Worm (Caenorhabditis elegans): ENCODE data around the gene gpch-1.

The gpch-1 gene

DNA sequence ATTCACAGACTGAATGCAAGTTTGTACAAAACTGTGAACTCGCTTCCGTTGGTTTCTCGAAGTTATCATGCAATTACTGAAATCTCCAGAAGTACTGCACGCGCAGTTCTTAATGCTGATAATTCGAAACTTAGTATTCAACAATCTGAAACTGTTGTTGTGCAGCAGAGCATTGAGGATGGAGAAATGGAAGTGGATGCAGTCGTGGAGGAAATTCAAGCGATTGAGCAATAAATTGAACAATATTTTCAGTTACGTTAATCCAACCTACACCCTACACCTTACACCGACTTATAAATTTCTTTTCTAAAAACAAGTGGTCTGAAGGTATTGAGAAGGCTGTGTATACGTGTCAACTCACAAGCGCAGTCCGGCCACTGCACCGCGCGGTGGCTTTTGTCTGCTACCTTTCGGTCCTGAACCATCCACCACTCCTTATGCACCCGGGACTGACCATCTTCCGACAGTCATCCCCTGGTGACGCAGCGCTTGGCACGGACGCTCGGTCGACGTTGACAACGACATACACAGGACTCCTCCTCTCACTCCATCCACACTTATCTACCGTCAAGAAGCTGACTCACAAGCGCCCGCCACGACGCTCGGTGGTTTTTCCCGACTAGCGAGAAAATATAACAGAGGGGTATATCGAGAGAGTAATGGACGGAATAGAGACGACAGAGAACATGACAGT lies 29.6 kb upstream of the gpch-1 start:
- TF ChIP-seq ref-1 (GFP tag; conservative IDR thresholded peaks at IDR 0.05) (peak; percentile 50; the same call in 1 of the 2 replicates), klf-2 (GFP tag; conservative IDR thresholded peaks at IDR 0.05) (peak; percentile 66), T22C8.4 (GFP tag; IDR thresholded peaks at IDR 0.05) (peak; percentile 42), flt-1 (GFP tag; IDR thresholded peaks at IDR 0.05) (peak; percentile 91), med-1 (GFP tag; optimal IDR thresholded peaks at IDR 0.05; ENCODE audit: insufficient read depth) (peak; percentile 5), tab-1 (GFP tag; IDR thresholded peaks at IDR 0.05) (peak; percentile 83), ztf-23 (GFP tag; IDR thresholded peaks at IDR 0.05) (peak; percentile 83), cog-1 (tag; optimal IDR thresholded peaks at IDR 0.05) (peak; percentile 56), ztf-29 (GFP tag; IDR thresholded peaks at IDR 0.05) (peak; percentile 83)

DNA sequence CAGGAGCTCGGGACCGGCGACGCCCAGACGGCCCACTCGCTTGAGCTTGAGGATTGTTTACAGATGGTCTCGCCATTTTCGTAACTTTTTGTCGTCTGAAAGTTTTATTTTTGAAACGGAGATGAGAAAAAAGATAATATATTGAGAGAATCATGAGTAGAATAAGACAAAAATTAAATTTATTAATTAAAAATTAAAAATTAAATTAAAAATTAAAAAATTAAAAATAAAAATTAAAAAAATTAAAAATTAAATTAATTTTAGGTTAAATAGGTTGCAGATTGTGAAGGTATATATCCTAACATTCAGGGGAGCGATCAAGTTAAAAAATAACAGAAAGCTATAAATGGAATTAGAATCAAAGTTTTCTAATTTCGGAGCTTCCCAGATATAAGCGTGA lies 28.6 kb upstream of the gpch-1 start, which contains the start of gene B0284.3:
Gene B0284.3 (minus strand): TSS at position 101 of the 400 bp plus-strand sequence.
- TF ChIP-seq tab-1 (GFP tag; IDR thresholded peaks at IDR 0.05) (no peak), ztf-29 (GFP tag; IDR thresholded peaks at IDR 0.05) (no peak), T22C8.4 (GFP tag; IDR thresholded peaks at IDR 0.05) (no peak), flt-1 (GFP tag; IDR thresholded peaks at IDR 0.05) (no peak), ztf-23 (GFP tag; IDR thresholded peaks at IDR 0.05) (no peak)

DNA sequence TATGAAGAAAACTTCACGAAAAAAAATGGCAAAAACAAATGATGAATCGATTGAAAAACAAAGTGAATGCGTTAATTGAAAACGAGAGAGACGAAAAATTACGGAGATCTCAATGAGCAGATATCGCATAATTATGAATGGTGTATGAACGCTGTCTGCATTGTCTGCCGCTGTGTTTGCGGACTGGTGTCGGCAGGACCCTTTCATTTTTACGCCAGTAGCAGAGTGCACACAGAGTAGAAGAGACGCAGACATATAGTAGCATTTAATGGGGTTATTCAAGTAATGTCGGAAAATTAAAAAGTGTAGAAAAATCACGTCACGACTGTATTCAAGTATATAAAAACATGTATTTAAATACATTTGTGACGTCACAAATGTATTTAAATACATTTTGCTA lies 27.5 kb upstream of the gpch-1 start:
- no peak for TF ChIP-seq ztf-23 (GFP tag; IDR thresholded peaks at IDR 0.05)
- peak; percentile 11 for TF ChIP-seq cog-1 (tag; optimal IDR thresholded peaks at IDR 0.05)

DNA sequence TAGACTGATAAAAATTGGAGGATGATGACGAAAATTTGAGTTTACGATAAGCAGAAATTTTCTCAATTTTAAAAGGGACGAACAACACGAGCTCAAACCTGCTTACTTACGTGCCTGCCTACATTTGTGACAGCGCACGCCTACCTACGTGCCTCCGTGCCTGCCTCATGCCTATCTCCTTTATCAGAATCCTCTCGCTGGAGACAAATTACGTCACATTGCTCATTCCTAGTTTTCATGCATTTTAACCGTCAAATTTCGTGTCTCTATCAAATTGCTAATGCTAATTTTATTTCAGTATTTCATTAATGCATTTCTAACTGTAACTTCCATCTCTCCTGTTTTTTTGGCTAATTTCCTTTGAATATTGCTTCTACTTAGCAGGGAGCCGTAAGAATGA lies 27.0 kb upstream of the gpch-1 start, which contains the start of gene pals-27:
Gene pals-27 (plus strand): TSS at position 301 of the 400 bp plus-strand sequence.
- TF ChIP-seq klf-2 (GFP tag; conservative IDR thresholded peaks at IDR 0.05), result no peak
- no peak for TF ChIP-seq tab-1 (GFP tag; IDR thresholded peaks at IDR 0.05)
- no peak for TF ChIP-seq T22C8.4 (GFP tag; IDR thresholded peaks at IDR 0.05)
- no peak for TF ChIP-seq ztf-23 (GFP tag; IDR thresholded peaks at IDR 0.05)

DNA sequence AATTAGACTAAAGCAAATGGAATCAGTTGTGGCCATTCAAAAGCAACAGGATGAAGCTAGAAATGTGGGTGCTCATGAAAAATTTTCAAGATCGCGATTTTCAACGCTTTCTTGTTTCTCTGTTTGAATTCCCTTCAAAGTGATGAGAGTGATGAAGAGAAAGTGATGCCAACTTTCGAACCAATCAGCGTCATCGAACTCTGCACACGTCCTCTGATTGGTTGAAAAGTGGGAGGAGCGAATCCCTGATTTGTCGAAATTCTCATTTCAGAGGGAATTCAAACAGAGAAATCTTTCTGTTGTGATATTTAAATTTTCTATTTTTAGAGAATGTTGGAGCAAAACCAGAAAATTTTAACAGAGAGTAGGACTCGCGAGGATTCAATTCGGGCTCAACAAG lies 26.2 kb upstream of the gpch-1 start:
- no peak for TF ChIP-seq cog-1 (tag; optimal IDR thresholded peaks at IDR 0.05)
- TF ChIP-seq ref-1 (GFP tag; conservative IDR thresholded peaks at IDR 0.05), result no peak
- no peak for TF ChIP-seq flt-1 (GFP tag; IDR thresholded peaks at IDR 0.05)
- no peak for TF ChIP-seq T22C8.4 (GFP tag; IDR thresholded peaks at IDR 0.05)
- no peak for TF ChIP-seq ztf-29 (GFP tag; IDR thresholded peaks at IDR 0.05)
- TF ChIP-seq tab-1 (GFP tag; IDR thresholded peaks at IDR 0.05), result no peak
- no peak for TF ChIP-seq klf-2 (GFP tag; conservative IDR thresholded peaks at IDR 0.05)
- no peak for TF ChIP-seq med-1 (GFP tag; optimal IDR thresholded peaks at IDR 0.05; ENCODE audit: insufficient read depth)
- TF ChIP-seq ztf-23 (GFP tag; IDR thresholded peaks at IDR 0.05), result no peak

DNA sequence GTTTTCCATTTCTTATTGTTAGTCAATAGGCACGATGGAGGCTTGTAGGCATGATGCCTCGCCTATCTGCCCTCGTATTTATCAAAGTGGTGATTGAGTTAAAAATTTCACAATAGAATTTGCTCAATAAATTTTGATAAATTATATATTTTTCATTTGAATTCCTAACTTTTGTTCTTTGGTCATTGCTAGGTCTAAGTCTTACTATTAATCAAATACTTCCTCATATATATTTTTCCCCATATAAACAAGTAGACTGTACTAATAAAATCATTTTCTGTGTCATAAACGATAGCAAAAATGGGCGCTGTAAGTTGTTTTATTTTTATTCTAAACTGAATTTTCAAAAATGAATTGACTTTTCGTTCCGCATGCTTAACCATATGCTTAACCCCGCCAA lies 23.9 kb upstream of the gpch-1 start, which contains the start of gene pals-28:
Gene pals-28 (plus strand): TSS at position 301 of the 400 bp plus-strand sequence.
- no peak for TF ChIP-seq ref-1 (GFP tag; conservative IDR thresholded peaks at IDR 0.05)
- no peak for TF ChIP-seq med-1 (GFP tag; optimal IDR thresholded peaks at IDR 0.05; ENCODE audit: insufficient read depth)
- no peak for TF ChIP-seq T22C8.4 (GFP tag; IDR thresholded peaks at IDR 0.05)
- TF ChIP-seq ztf-23 (GFP tag; IDR thresholded peaks at IDR 0.05), result no peak
- TF ChIP-seq tab-1 (GFP tag; IDR thresholded peaks at IDR 0.05), result no peak

DNA sequence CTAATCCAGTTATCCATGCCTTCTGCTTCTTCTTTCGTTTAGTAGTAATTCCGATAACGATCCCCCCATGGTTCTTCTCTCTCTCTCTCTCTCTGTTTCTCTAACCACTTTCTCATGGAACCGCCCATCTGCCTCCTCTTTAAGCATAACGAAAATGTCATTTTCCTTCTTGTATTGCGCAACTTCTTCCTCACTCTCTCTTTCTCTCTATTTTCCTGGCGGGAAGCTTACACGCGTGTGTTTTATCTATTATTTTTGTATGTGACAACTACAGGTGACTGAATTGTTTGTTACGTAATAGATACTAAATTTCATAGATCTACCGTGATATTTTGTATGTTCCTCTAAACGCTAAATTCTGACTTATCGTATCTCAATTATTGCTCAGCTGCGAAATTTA lies 17.9 kb upstream of the gpch-1 start:
- TF ChIP-seq tab-1 (GFP tag; IDR thresholded peaks at IDR 0.05), result no peak
- no peak for TF ChIP-seq ztf-23 (GFP tag; IDR thresholded peaks at IDR 0.05)
- TF ChIP-seq klf-2 (GFP tag; conservative IDR thresholded peaks at IDR 0.05), result no peak
- no peak for TF ChIP-seq T22C8.4 (GFP tag; IDR thresholded peaks at IDR 0.05)
- no peak for TF ChIP-seq cog-1 (tag; optimal IDR thresholded peaks at IDR 0.05)

DNA sequence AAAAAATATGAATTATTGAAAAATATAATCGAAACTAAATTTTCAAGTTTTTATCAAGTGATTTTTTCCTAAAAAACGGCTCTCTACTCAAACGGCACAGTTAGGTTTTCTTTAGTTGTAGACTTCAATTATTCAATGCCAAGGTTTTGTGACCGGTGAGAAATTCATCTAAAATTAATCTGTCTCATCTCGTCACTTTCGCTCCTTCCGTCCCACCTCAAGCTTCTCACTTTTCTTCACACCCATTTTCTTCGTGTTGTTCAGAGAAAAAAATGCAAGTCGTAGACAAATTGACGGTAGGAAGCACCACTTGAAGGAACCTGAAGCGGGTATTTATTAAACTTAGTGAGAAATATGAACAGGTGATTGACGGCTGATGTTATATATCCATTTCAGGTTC lies 17.0 kb upstream of the gpch-1 start:
- TF ChIP-seq med-1 (GFP tag; optimal IDR thresholded peaks at IDR 0.05; ENCODE audit: insufficient read depth), result no peak
- no peak for TF ChIP-seq flt-1 (GFP tag; IDR thresholded peaks at IDR 0.05)
- TF ChIP-seq cog-1 (tag; optimal IDR thresholded peaks at IDR 0.05), result no peak
- TF ChIP-seq T22C8.4 (GFP tag; IDR thresholded peaks at IDR 0.05), result no peak
- TF ChIP-seq ref-1 (GFP tag; conservative IDR thresholded peaks at IDR 0.05), result no peak
- no peak for TF ChIP-seq ztf-23 (GFP tag; IDR thresholded peaks at IDR 0.05)
- no peak for TF ChIP-seq tab-1 (GFP tag; IDR thresholded peaks at IDR 0.05)
- no peak for TF ChIP-seq ztf-29 (GFP tag; IDR thresholded peaks at IDR 0.05)
- TF ChIP-seq klf-2 (GFP tag; conservative IDR thresholded peaks at IDR 0.05), result no peak

DNA sequence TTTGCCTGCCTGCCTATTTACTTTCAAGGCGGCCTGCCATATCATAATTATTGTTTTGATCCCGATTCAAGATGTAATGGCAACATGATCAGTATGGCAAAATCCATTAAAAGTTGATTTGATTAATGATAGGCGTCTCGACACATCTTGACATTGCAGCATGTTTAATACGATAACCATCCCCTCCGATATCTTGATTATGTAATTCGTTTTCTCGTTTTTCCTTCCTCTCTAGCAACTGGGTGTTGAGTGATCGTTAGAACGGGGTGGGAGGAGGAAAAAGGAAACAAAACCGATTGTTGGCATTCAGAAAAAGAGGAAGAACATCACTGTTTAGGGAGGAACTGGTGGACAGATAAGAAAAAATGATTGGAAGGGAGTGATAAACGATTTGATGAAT lies 16.4 kb upstream of the gpch-1 start:
- no peak for TF ChIP-seq ztf-23 (GFP tag; IDR thresholded peaks at IDR 0.05)
- no peak for TF ChIP-seq cog-1 (tag; optimal IDR thresholded peaks at IDR 0.05)
- no peak for TF ChIP-seq ztf-29 (GFP tag; IDR thresholded peaks at IDR 0.05)
- no peak for TF ChIP-seq med-1 (GFP tag; optimal IDR thresholded peaks at IDR 0.05; ENCODE audit: insufficient read depth)

DNA sequence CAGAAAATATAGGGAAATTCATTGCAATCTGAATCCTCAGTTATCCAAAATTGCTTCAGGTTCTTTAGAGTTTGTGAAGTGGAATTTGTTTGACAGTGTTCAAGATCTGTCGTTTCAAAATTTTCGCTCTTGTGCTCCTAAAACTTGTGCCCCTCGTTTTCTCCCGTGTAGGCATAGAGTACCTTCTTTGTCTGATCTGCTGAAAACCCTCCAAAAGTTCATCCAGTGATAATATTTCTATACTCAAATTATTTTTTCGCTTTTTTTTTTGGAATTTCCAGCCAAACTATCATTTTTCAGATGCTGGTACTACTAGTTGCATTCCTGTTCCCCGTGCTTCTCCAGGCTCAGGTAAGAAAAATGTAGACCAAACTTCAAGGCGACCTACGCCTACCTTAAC lies 13.9 kb upstream of the gpch-1 start, which contains the start of gene R07E5.4:
Gene R07E5.4 (plus strand): TSS at position 301 of the 400 bp plus-strand sequence.
- TF ChIP-seq klf-2 (GFP tag; conservative IDR thresholded peaks at IDR 0.05) (no peak), cog-1 (tag; optimal IDR thresholded peaks at IDR 0.05) (no peak)

DNA sequence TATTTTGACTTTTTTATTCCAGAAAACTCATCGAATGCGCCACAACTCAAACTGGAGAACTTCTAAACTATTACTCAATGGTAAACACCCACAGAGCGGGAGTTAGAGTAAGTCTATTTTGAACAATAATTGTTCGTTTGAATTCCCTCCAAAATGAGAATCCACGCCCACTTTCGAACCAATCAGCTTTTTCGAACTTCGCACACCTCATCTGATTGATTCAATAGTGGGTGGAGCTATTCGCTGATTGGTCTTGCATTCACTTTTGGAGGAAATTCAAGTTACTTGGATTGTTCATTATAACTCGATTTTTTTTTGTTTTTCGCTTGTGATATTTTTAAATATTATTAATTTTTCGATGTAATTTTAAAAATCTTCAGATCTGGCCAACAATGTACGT lies 12.5 kb upstream of the gpch-1 start:
- TF ChIP-seq flt-1 (GFP tag; IDR thresholded peaks at IDR 0.05) (no peak), tab-1 (GFP tag; IDR thresholded peaks at IDR 0.05) (no peak), klf-2 (GFP tag; conservative IDR thresholded peaks at IDR 0.05) (no peak), T22C8.4 (GFP tag; IDR thresholded peaks at IDR 0.05) (no peak), ztf-29 (GFP tag; IDR thresholded peaks at IDR 0.05) (no peak), med-1 (GFP tag; optimal IDR thresholded peaks at IDR 0.05; ENCODE audit: insufficient read depth) (no peak), cog-1 (tag; optimal IDR thresholded peaks at IDR 0.05) (no peak), ztf-23 (GFP tag; IDR thresholded peaks at IDR 0.05) (no peak), ref-1 (GFP tag; conservative IDR thresholded peaks at IDR 0.05) (no peak)
